Fruit fly (Drosophila melanogaster) whole organism, wandering third instar larva: Measurements from ENCODE around the gene Duox.

Source experiments
- GATAd ChIP-seq: sonication (Bioruptor generic); optimal IDR thresholded peaks from 2 replicates; lab custom pipeline; 2016; ENCODE audit warnings: missing biosample characterization, missing genetic modification characterization
- Mio ChIP-seq: sonication (Bioruptor generic); optimal IDR thresholded peaks from 2 replicates; lab custom pipeline; 2016; ENCODE audit warnings: missing biosample characterization, missing genetic modification characterization
- Vsx2 ChIP-seq: fragments of 200-300, 225-300 bp; sonication (Bioruptor generic); optimal IDR thresholded peaks from 2 replicates; lab custom pipeline; 2018; ENCODE audit warnings: missing biosample characterization, missing genetic modification characterization; ENCODE audit not compliant: partially characterized antibody
- br ChIP-seq: fragments of 200-800 bp; sonication (Bioruptor generic); optimal IDR thresholded peaks from 2 replicates; lab custom pipeline; 2016; ENCODE audit warnings: missing biosample characterization, missing genetic modification characterization
- fru ChIP-seq: fragments of 200-800 bp; sonication (Bioruptor generic); optimal IDR thresholded peaks from 3 replicates; lab custom pipeline; 2016; ENCODE audit warnings: missing biosample characterization, mild to moderate bottlenecking, missing genetic modification characterization
- psq ChIP-seq: fragments of 200-800 bp; sonication (Bioruptor generic); optimal IDR thresholded peaks from 3 replicates; lab custom pipeline; 2017; ENCODE audit warnings: missing biosample characterization, mild to moderate bottlenecking, missing genetic modification characterization, moderate library complexity

DNA sequence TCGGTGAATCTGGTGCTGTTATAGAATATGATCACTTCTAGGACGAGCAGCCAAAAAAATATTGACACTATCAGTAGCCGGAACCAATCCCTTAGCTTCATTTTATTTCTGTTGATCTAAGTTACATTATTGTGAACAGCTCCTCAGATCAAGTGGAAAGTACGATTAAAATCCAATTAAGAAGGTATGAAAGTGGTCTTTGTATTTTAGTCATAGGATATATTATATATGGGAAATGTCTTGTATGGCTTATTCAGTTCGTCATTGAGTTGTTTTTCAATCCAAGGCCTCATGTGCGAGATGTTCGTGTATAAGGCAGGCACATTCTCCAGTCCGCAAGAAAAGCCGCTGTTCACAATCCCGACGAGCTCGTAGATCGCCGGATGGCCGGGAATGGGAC lies 14.4 kb upstream of the Duox start, which contains the start of gene CG18558:
- TF ChIP-seq Vsx2 (GFP tag; lab: Kevin White, UChicago) = no peak
- no peak for TF ChIP-seq Mio (GFP tag; lab: Kevin White, UChicago)
- TF ChIP-seq br = no peak
- no peak for TF ChIP-seq psq (GFP tag; lab: Kevin White, UChicago)
- TF ChIP-seq GATAd = no peak
- no peak for TF ChIP-seq fru (GFP tag; lab: Kevin White, UChicago)
